Worm (Caenorhabditis elegans) whole organism, midembryonic: ENCODE results near the gene col-171.

Experiments used
- T22C8.4 ChIP-seq: fragments of 200-800 bp; sonication (Bioruptor generic); IDR thresholded peaks from 2 replicates; pipeline ENCODE4 v1.3.6; 2022; ENCODE audit warnings: missing genetic modification characterization, missing compliant biosample characterization
- klf-2 ChIP-seq: fragments of 200-800 bp; sonication (Bioruptor generic); conservative IDR thresholded peaks from 2 replicates; pipeline ENCODE4 v1.3.6; 2022; ENCODE audit warnings: missing genetic modification reagents, missing genetic modification characterization, missing compliant biosample characterization
- ref-1 ChIP-seq: fragments of 200-800 bp; sonication (Bioruptor generic); conservative IDR thresholded peaks from 2 replicates; pipeline ENCODE4 v1.3.6; 2022; ENCODE audit warnings: missing genetic modification reagents, missing genetic modification characterization, missing compliant biosample characterization
- ztf-23 ChIP-seq: fragments of 200-800 bp; sonication (Bioruptor generic); IDR thresholded peaks from 2 replicates; pipeline ENCODE4 v1.3.6; 2022; ENCODE audit warnings: missing genetic modification reagents, missing genetic modification characterization, missing compliant biosample characterization
- ztf-29 ChIP-seq: fragments of 200-800 bp; sonication (Bioruptor generic); IDR thresholded peaks from 2 replicates; pipeline ENCODE4 v1.3.6; 2022; ENCODE audit warnings: missing genetic modification reagents, missing genetic modification characterization, missing compliant biosample characterization

ce11 chrX:6296402-6296844, 37.7 kb upstream of the col-171 start:
- TF ChIP-seq ztf-23 (GFP tag; lab: Robert Waterston, UW) (peak; percentile 87), T22C8.4 (GFP tag; lab: Robert Waterston, UW) (peak; percentile 92), ztf-29 (GFP tag; lab: Robert Waterston, UW) (peak; percentile 63), klf-2 (GFP tag; lab: Robert Waterston, UW) (peak; percentile 83), ref-1 (GFP tag; lab: Robert Waterston, UW) (no peak; the same call in 1 of the 2 replicates)
